Worm (Caenorhabditis elegans) whole organism, young adult: ENCODE data around the gene hum-5.

ENCODE experiments used
- F52B5.7 ChIP-seq: sonication (generic microtip); optimal IDR thresholded peaks from 2 replicates; lab custom pipeline; 2016; ENCODE audit warnings: mild to moderate bottlenecking, missing genetic modification characterization, missing compliant biosample characterization
- K12H6.12 ChIP-seq: fragments of 200-800 bp; sonication (Bioruptor generic); optimal IDR thresholded peaks from 2 replicates; lab custom pipeline; 2018; ENCODE audit warnings: mild to moderate bottlenecking, missing genetic modification characterization, missing compliant biosample characterization
- ama-1 ChIP-seq, 3 experiments: fragments of 150-350 bp in 1 of 3; sonication (generic microtip) in 2 of 3; optimal IDR thresholded peaks; 2 replicates each; lab custom pipeline; 2014 to 2018; ENCODE audit warnings: missing biosample characterization in 2 of 3, missing genetic modification characterization in 2 of 3, missing genetic modification reagents in 2 of 3
- ceh-40 ChIP-seq: fragments of 200-800 bp; sonication (Bioruptor generic); IDR thresholded peaks from 2 replicates; pipeline ENCODE4 v1.3.6; 2022; ENCODE audit warnings: missing genetic modification characterization, missing compliant biosample characterization
- dpff-1 ChIP-seq: sonication (generic microtip); optimal IDR thresholded peaks from 2 replicates; lab custom pipeline; 2017; ENCODE audit warnings: mild to moderate bottlenecking, missing genetic modification characterization, missing compliant biosample characterization
- madf-6 ChIP-seq: fragments of 200-800 bp; sonication (Bioruptor generic); IDR thresholded peaks from 2 replicates; pipeline ENCODE4 v1.3.6; 2022; ENCODE audit warnings: missing genetic modification reagents, missing genetic modification characterization, missing compliant biosample characterization
- nfya-1 ChIP-seq: sonication (generic microtip); optimal IDR thresholded peaks from 2 replicates; lab custom pipeline; 2017; ENCODE audit warnings: antibody characterized with exemption, missing compliant biosample characterization, missing genetic modification characterization, borderline replicate concordance; ENCODE audit not compliant: insufficient read depth
- nhr-90 ChIP-seq: sonication (generic microtip); optimal IDR thresholded peaks from 2 replicates; lab custom pipeline; 2016; ENCODE audit warnings: missing genotype, mild to moderate bottlenecking, missing genetic modification characterization, missing compliant biosample characterization
- snpc-4 ChIP-seq, 5 experiments: fragments of 150-350 bp in 1 of 5; sonication (generic microtip) in 4 of 5; optimal IDR thresholded peaks; 2 replicates each; lab custom pipeline; 2014 to 2018; ENCODE audit warnings: missing genetic modification characterization in 5 of 5, missing biosample characterization in 3 of 5, antibody characterized with exemption in 2 of 5, mild to moderate bottlenecking in 2 of 5, missing compliant biosample characterization in 2 of 5, missing genotype in 2 of 5, moderate library complexity in 2 of 5, missing genetic modification reagents in 1 of 5
- unc-62 ChIP-seq: fragments of 150-350 bp; optimal IDR thresholded peaks from 2 replicates; lab custom pipeline; 2014; ENCODE audit warnings: missing biosample characterization, missing genetic modification reagents, missing genetic modification characterization

DNA sequence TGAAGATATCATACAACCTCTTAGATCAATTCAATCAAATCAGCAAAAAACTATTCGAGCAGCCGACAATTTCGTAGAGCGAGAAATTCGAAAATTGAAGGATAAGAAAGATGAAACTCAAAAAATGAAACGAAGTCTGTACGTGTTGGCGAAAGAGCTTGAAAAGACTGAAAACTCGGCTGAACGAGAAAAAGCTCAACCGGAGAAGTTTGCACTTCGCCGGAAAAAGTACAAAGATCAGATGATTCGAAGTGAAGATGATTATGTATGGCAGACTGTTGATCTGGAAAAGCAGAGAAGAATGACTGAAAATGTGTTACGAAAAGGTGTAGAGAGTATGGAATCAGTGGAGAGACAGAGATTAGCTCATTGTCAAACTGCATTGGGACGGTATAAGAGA is 23.6 kb downstream of the hum-5 start:
- TF ChIP-seq madf-6 (GFP tag; lab: Robert Waterston, UW) = no peak
- TF ChIP-seq ceh-40 (GFP tag; lab: Robert Waterston, UW) = no peak
- no peak for TF ChIP-seq K12H6.12
- no peak for TF ChIP-seq unc-62
- TF ChIP-seq F52B5.7 (tag; lab: Kevin White, UChicago) = no peak
- no peak for TF ChIP-seq ama-1 (optimal IDR thresholded peaks at IDR 0.05; lab: Kevin White, UChicago)
- TF ChIP-seq ama-1 (GFP tag; optimal IDR thresholded peaks at IDR 0.05; lab: Kevin White, UChicago) = no peak
- no peak for TF ChIP-seq nfya-1
- TF ChIP-seq nhr-90 (tag; lab: Kevin White, UChicago) = no peak
- no peak for TF ChIP-seq snpc-4 (GFP tag; optimal IDR thresholded peaks at IDR 0.05; lab: Kevin White, UChicago)
- TF ChIP-seq snpc-4 (tag; optimal IDR thresholded peaks at IDR 0.05; lab: Kevin White, UChicago) = no peak
- no peak for TF ChIP-seq dpff-1
